Fruit fly (Drosophila melanogaster) whole organism, prepupa: ENCODE measurements around the gene CG32767.

ENCODE experiments used
- Blimp-1 ChIP-seq: fragments of 200-800 bp; sonication (Bioruptor generic); optimal IDR thresholded peaks from 3 replicates; lab custom pipeline; 2017; ENCODE audit warnings: missing biosample characterization, missing genetic modification characterization, mild to moderate bottlenecking, moderate library complexity, missing genetic modification reagents
- CG8119 ChIP-seq: fragments of 200-800 bp; sonication (Bioruptor generic); IDR thresholded peaks from 3 replicates; pipeline ENCODE4 v1.3.6; 2022; ENCODE audit warnings: missing biosample characterization, missing genetic modification characterization
- esn ChIP-seq: fragments of 200-800 bp; sonication (Bioruptor generic); optimal IDR thresholded peaks from 2 replicates; lab custom pipeline; 2016; ENCODE audit warnings: missing biosample characterization, mild to moderate bottlenecking, missing genetic modification characterization, moderate library complexity
- ss ChIP-seq, 2 experiments: fragments of 200-800 bp; sonication (Bioruptor generic); optimal IDR thresholded peaks; 2 replicates in 1 of 2; 3 replicates in 1 of 2; lab custom pipeline; 2017 to 2018; ENCODE audit warnings: mild to moderate bottlenecking in 2 of 2, missing biosample characterization in 2 of 2, missing genetic modification characterization in 2 of 2, moderate library complexity in 1 of 2

DNA sequence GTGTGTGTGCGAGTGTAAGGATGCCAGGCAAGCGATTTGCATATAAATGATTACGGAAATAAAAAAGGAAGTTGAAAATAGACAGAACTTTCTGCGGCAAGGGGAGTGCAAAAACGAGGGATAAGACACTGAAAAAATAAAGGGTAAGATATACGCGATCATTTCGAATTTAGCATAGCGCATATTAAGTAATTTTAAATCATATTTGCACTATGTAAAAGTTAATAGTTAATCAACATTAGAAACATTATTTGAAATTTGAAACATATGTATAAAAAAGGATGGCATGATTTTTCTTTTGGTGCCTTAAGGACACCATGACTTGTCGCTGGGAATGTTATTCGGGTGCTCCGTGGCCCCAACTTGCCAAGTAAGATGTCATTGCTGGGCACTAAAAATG is 28.5 kb upstream of the CG32767 start:
- TF ChIP-seq Blimp-1, result no peak
- TF ChIP-seq ss (GFP tag; optimal IDR thresholded peaks at IDR 0.05; lab: Kevin White, UChicago), result no peak
- TF ChIP-seq esn (GFP tag; lab: Kevin White, UChicago), result no peak
- no peak for TF ChIP-seq CG8119 (GFP tag; lab: Robert Waterston, UW)
